Worm (Caenorhabditis elegans) whole organism, young adult: ENCODE results near the gene acdh-12.

Source experiments
- B0019.2 ChIP-seq: fragments of 200-800 bp; sonication (Bioruptor generic); conservative IDR thresholded peaks from 2 replicates; pipeline ENCODE4 v1.3.6; 2022; ENCODE audit warnings: missing genetic modification reagents, missing genetic modification characterization, missing compliant biosample characterization
- B0035.1 ChIP-seq: sonication (generic microtip); optimal IDR thresholded peaks from 2 replicates; lab custom pipeline; 2016; ENCODE audit warnings: missing genetic modification characterization, mild to moderate bottlenecking, missing compliant biosample characterization, missing genotype, missing genetic modification reagents
- B0336.3 ChIP-seq: fragments of 200-800 bp; sonication (Bioruptor generic); IDR thresholded peaks from 2 replicates; pipeline ENCODE4 v1.3.6; 2022; ENCODE audit warnings: missing genetic modification characterization, missing compliant biosample characterization
- D2030.7 ChIP-seq: fragments of 200-800 bp; sonication (Bioruptor generic); IDR thresholded peaks from 2 replicates; pipeline ENCODE4 v1.3.6; 2022; ENCODE audit warnings: missing genetic modification reagents, missing genetic modification characterization, missing compliant biosample characterization
- F33H1.4 ChIP-seq: fragments of 200-800 bp; sonication (Bioruptor generic); IDR thresholded peaks from 2 replicates; pipeline ENCODE4 v1.3.6; 2022; ENCODE audit warnings: missing genetic modification reagents, missing genetic modification characterization, missing compliant biosample characterization
- F39B2.1 ChIP-seq: fragments of 200-800 bp; sonication (Bioruptor generic); IDR thresholded peaks from 2 replicates; pipeline ENCODE4 v1.3.6; 2022; ENCODE audit warnings: missing genetic modification reagents, missing genetic modification characterization, missing compliant biosample characterization
- F57A8.1 ChIP-seq: fragments of 200-800 bp; sonication (Bioruptor generic); optimal IDR thresholded peaks from 2 replicates; lab custom pipeline; 2018; ENCODE audit warnings: mild to moderate bottlenecking, missing genetic modification characterization, moderate library complexity, missing compliant biosample characterization
- F57C9.4 ChIP-seq: sonication (generic microtip); optimal IDR thresholded peaks from 2 replicates; lab custom pipeline; 2017; ENCODE audit warnings: mild to moderate bottlenecking, missing genetic modification characterization, missing compliant biosample characterization
- T07F8.4 ChIP-seq: sonication (generic microtip); optimal IDR thresholded peaks from 2 replicates; lab custom pipeline; 2016; ENCODE audit warnings: mild to moderate bottlenecking, missing genetic modification characterization, moderate library complexity, missing compliant biosample characterization
- T26A5.8 ChIP-seq: sonication (generic microtip); optimal IDR thresholded peaks from 2 replicates; lab custom pipeline; 2016; ENCODE audit warnings: missing genetic modification characterization, missing compliant biosample characterization
- Y53F4B.3 ChIP-seq: fragments of 200-800 bp; sonication (Bioruptor generic); IDR thresholded peaks from 2 replicates; pipeline ENCODE4 v1.3.6; 2022; ENCODE audit warnings: missing genetic modification reagents, missing genetic modification characterization, missing compliant biosample characterization
- Y53G8AR.9 ChIP-seq: fragments of 200-800 bp; sonication (Bioruptor generic); conservative IDR thresholded peaks from 2 replicates; pipeline ENCODE4 v1.3.6; 2022; ENCODE audit warnings: missing genetic modification reagents, missing genetic modification characterization, missing compliant biosample characterization
- Y56A3A.18 ChIP-seq: fragments of 200-800 bp; sonication (Bioruptor generic); IDR thresholded peaks from 2 replicates; pipeline ENCODE4 v1.3.6; 2022; ENCODE audit warnings: missing genetic modification reagents, missing genetic modification characterization, missing compliant biosample characterization
- attf-5 ChIP-seq: fragments of 200-800 bp; sonication (Bioruptor generic); optimal IDR thresholded peaks from 2 replicates; lab custom pipeline; 2018; ENCODE audit warnings: mild to moderate bottlenecking, missing genetic modification characterization, missing compliant biosample characterization
- bed-1 ChIP-seq: fragments of 200-800 bp; sonication (Bioruptor generic); IDR thresholded peaks from 2 replicates; pipeline ENCODE4 v1.3.6; 2022; ENCODE audit warnings: missing genetic modification reagents, missing genetic modification characterization, missing compliant biosample characterization
- ccch-3 ChIP-seq: fragments of 200-800 bp; sonication (Bioruptor generic); optimal IDR thresholded peaks from 2 replicates; lab custom pipeline; 2018; ENCODE audit warnings: mild to moderate bottlenecking, missing genetic modification characterization, missing compliant biosample characterization
- cebp-1 ChIP-seq, 2 experiments: fragments of 200-800 bp in 1 of 2; sonication (Bioruptor generic) in 1 of 2; sonication (generic microtip) in 1 of 2; IDR thresholded peaks in 1 of 2; optimal IDR thresholded peaks in 1 of 2; 2 replicates each; pipeline versions ENCODE4 v1.3.6 to Lab custom; 2017 to 2022; ENCODE audit warnings: missing compliant biosample characterization in 2 of 2, missing genetic modification characterization in 2 of 2, mild to moderate bottlenecking in 1 of 2, missing genetic modification reagents in 1 of 2, moderate library complexity in 1 of 2
- ceh-58 ChIP-seq: fragments of 200-800 bp; sonication (Bioruptor generic); IDR thresholded peaks from 2 replicates; pipeline ENCODE4 v1.3.6; 2022; ENCODE audit warnings: missing genetic modification characterization, missing compliant biosample characterization
- die-1 ChIP-seq: sonication (generic microtip); optimal IDR thresholded peaks from 2 replicates; lab custom pipeline; 2016; ENCODE audit warnings: missing genotype, mild to moderate bottlenecking, missing genetic modification characterization, missing compliant biosample characterization
- dox-1 ChIP-seq: fragments of 200-800 bp; sonication (Bioruptor generic); IDR thresholded peaks from 2 replicates; pipeline ENCODE4 v1.3.6; 2022; ENCODE audit warnings: missing genetic modification reagents, missing genetic modification characterization, missing compliant biosample characterization
- efl-1 ChIP-seq: fragments of 150-350 bp; optimal IDR thresholded peaks from 2 replicates; lab custom pipeline; 2014; ENCODE audit warnings: missing biosample characterization, missing genetic modification reagents, missing genetic modification characterization
- gei-17 ChIP-seq: fragments of 200-800 bp; sonication (Bioruptor generic); optimal IDR thresholded peaks from 2 replicates; lab custom pipeline; 2018; ENCODE audit warnings: mild to moderate bottlenecking, missing genetic modification characterization, missing compliant biosample characterization
- hlh-12 ChIP-seq: sonication (generic microtip); optimal IDR thresholded peaks from 2 replicates; lab custom pipeline; 2016; ENCODE audit warnings: missing genetic modification characterization, missing compliant biosample characterization
- hlh-26 ChIP-seq: fragments of 200-800 bp; sonication (Bioruptor generic); conservative IDR thresholded peaks from 2 replicates; pipeline ENCODE4 v1.3.6; 2022; ENCODE audit warnings: missing genetic modification reagents, missing genetic modification characterization, missing compliant biosample characterization
- hmg-1.2 ChIP-seq: fragments of 200-800 bp; sonication (Bioruptor generic); IDR thresholded peaks from 2 replicates; pipeline ENCODE4 v1.3.6; 2022; ENCODE audit warnings: missing genetic modification reagents, missing genetic modification characterization, missing compliant biosample characterization
- lag-1 ChIP-seq: fragments of 200-800 bp; sonication (Bioruptor generic); IDR thresholded peaks from 2 replicates; pipeline ENCODE4 v1.3.6; 2022; ENCODE audit warnings: missing genetic modification reagents, missing genetic modification characterization, missing compliant biosample characterization
- let-607 ChIP-seq, 2 experiments: fragments of 200-800 bp in 1 of 2; sonication (Bioruptor generic) in 1 of 2; sonication (generic microtip) in 1 of 2; optimal IDR thresholded peaks; 2 replicates each; lab custom pipeline; 2016 to 2018; ENCODE audit warnings: mild to moderate bottlenecking in 2 of 2, missing compliant biosample characterization in 2 of 2, missing genetic modification characterization in 2 of 2, moderate library complexity in 2 of 2, missing genotype in 1 of 2
- lin-35 ChIP-seq, 3 experiments: fragments of 150-350 bp in 2 of 3; sonication (generic microtip) in 1 of 3; optimal IDR thresholded peaks; 2 replicates each; lab custom pipeline; 2014 to 2018; ENCODE audit warnings: missing biosample characterization in 3 of 3, missing genetic modification characterization in 3 of 3, missing genetic modification reagents in 3 of 3
- lin-54 ChIP-seq: fragments of 200-800 bp; sonication (Bioruptor generic); optimal IDR thresholded peaks from 2 replicates; lab custom pipeline; 2018; ENCODE audit warnings: mild to moderate bottlenecking, missing genetic modification characterization, missing compliant biosample characterization
- madf-10 ChIP-seq: sonication (generic microtip); optimal IDR thresholded peaks from 2 replicates; lab custom pipeline; 2016; ENCODE audit warnings: mild to moderate bottlenecking, missing genetic modification characterization, missing compliant biosample characterization
- madf-3 ChIP-seq: fragments of 200-800 bp; sonication (Bioruptor generic); IDR thresholded peaks from 2 replicates; pipeline ENCODE4 v1.3.6; 2022; ENCODE audit warnings: missing genetic modification reagents, missing genetic modification characterization, missing compliant biosample characterization
- madf-6 ChIP-seq: fragments of 200-800 bp; sonication (Bioruptor generic); IDR thresholded peaks from 2 replicates; pipeline ENCODE4 v1.3.6; 2022; ENCODE audit warnings: missing genetic modification reagents, missing genetic modification characterization, missing compliant biosample characterization
- madf-8 ChIP-seq: fragments of 200-800 bp; sonication (Bioruptor generic); conservative IDR thresholded peaks from 2 replicates; pipeline ENCODE4 v1.3.6; 2022; ENCODE audit warnings: missing genetic modification reagents, missing genetic modification characterization, missing compliant biosample characterization
- nhr-120 ChIP-seq: fragments of 200-800 bp; sonication (Bioruptor generic); IDR thresholded peaks from 2 replicates; pipeline ENCODE4 v1.3.6; 2022; ENCODE audit warnings: missing genetic modification characterization, missing compliant biosample characterization
- nhr-179 ChIP-seq: sonication (generic microtip); optimal IDR thresholded peaks from 2 replicates; lab custom pipeline; 2016; ENCODE audit warnings: mild to moderate bottlenecking, missing genetic modification characterization, missing compliant biosample characterization
- nhr-27 ChIP-seq: fragments of 200-800 bp; sonication (Bioruptor generic); optimal IDR thresholded peaks from 2 replicates; lab custom pipeline; 2018; ENCODE audit warnings: mild to moderate bottlenecking, missing genetic modification characterization, moderate library complexity, missing compliant biosample characterization
- nhr-80 ChIP-seq: sonication (generic microtip); optimal IDR thresholded peaks from 2 replicates; lab custom pipeline; 2016; ENCODE audit warnings: missing genetic modification characterization, missing compliant biosample characterization
- nhr-90 ChIP-seq: sonication (generic microtip); optimal IDR thresholded peaks from 2 replicates; lab custom pipeline; 2016; ENCODE audit warnings: missing genotype, mild to moderate bottlenecking, missing genetic modification characterization, missing compliant biosample characterization
- pha-4 ChIP-seq: fragments of 150-350 bp; sonication (generic microtip); optimal IDR thresholded peaks from 2 replicates; lab custom pipeline; 2014; ENCODE audit warnings: missing biosample characterization, missing genetic modification reagents, missing genetic modification characterization
- rcor-1 ChIP-seq: fragments of 200-800 bp; sonication (Bioruptor generic); IDR thresholded peaks from 2 replicates; pipeline ENCODE4 v1.3.6; 2022; ENCODE audit warnings: missing genetic modification reagents, missing genetic modification characterization, missing compliant biosample characterization
- snpc-3.4 ChIP-seq: sonication (generic microtip); optimal IDR thresholded peaks from 2 replicates; lab custom pipeline; 2017; ENCODE audit warnings: missing genetic modification characterization, mild to moderate bottlenecking, missing compliant biosample characterization, antibody characterized with exemption, moderate library complexity, missing genotype, missing genetic modification reagents
- tlf-1 ChIP-seq: fragments of 200-800 bp; sonication (Bioruptor generic); optimal IDR thresholded peaks from 2 replicates; lab custom pipeline; 2018; ENCODE audit warnings: mild to moderate bottlenecking, missing genetic modification characterization, missing compliant biosample characterization
- ztf-18 ChIP-seq: sonication (generic microtip); optimal IDR thresholded peaks from 2 replicates; lab custom pipeline; 2016; ENCODE audit warnings: missing genotype, mild to moderate bottlenecking, missing genetic modification characterization, missing compliant biosample characterization
- ztf-22 ChIP-seq: fragments of 200-800 bp; sonication (Bioruptor generic); optimal IDR thresholded peaks from 2 replicates; lab custom pipeline; 2018; ENCODE audit warnings: mild to moderate bottlenecking, missing genetic modification characterization, moderate library complexity, missing compliant biosample characterization
- ztf-25 ChIP-seq: fragments of 200-800 bp; sonication (Bioruptor generic); IDR thresholded peaks from 2 replicates; pipeline ENCODE4 v1.3.6; 2022; ENCODE audit warnings: missing genetic modification reagents, missing genetic modification characterization, missing compliant biosample characterization
- ztf-28 ChIP-seq: fragments of 200-800 bp; sonication (Bioruptor generic); IDR thresholded peaks from 2 replicates; pipeline ENCODE4 v1.3.6; 2022; ENCODE audit warnings: missing genetic modification reagents, missing genetic modification characterization, missing compliant biosample characterization
- ztf-6 ChIP-seq: fragments of 200-800 bp; sonication (Bioruptor generic); IDR thresholded peaks from 2 replicates; pipeline ENCODE4 v1.3.6; 2022; ENCODE audit warnings: missing genetic modification reagents, missing genetic modification characterization, missing compliant biosample characterization

Gene acdh-12

DNA sequence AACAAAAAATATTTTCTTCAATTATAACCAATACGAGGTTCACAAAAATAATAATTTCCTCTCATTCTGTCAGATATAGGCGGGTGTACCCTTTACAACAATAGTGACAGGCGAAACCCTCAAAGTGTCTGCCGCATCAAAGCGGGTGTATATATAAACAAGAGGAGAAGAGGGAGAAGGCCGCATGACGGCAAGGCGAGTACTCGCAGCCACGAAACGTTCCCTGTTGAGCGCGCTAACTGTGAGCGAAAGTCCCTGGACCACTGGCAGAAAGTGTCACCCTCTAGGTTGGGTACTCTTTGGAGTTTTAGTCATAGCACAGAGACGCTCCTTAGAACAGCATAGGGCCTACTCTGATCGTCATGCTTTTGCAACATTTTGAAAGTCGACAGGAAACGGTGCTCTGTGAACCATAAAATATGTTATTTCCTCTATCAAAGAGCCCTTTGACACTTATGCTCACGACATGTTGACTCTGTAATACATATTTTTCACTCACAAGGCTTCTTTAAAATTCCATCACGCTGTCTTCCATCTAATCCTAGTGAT, 4.7 kb upstream of the acdh-12 start, which contains the start of gene pcrg-1 (continued):
- TF ChIP-seq nhr-90 (tag; lab: Kevin White, UChicago): peak; percentile 90
- peak; percentile 53 for TF ChIP-seq madf-8
- TF ChIP-seq F39B2.1: 0 out of 2 replicates have a peak, but pooled peaks have one; percentile 11
- TF ChIP-seq die-1 (tag; lab: Kevin White, UChicago): peak; percentile 91
- TF ChIP-seq F57A8.1 (GFP tag; lab: Kevin White, UChicago): peak; percentile 55
- no peak for TF ChIP-seq nhr-179 (tag; lab: Kevin White, UChicago)
- TF ChIP-seq ztf-22 (GFP tag; lab: Kevin White, UChicago): peak; percentile 52
- peak; percentile 76; the same call in 1 of the 2 replicates for TF ChIP-seq hlh-26 (GFP tag; lab: Robert Waterston, UW)
- peak; percentile 70 for TF ChIP-seq attf-5 (GFP tag; lab: Kevin White, UChicago)
- no peak for TF ChIP-seq gei-17 (GFP tag; lab: Kevin White, UChicago)
- TF ChIP-seq lin-35 (GFP tag; optimal IDR thresholded peaks at IDR 0.05; lab: Kevin White, UChicago): peak in 1 of 3 experiments; percentile 59
- peak; percentile 10 for TF ChIP-seq F57C9.4 (tag; lab: Kevin White, UChicago)
- TF ChIP-seq ceh-58 (GFP tag; lab: Robert Waterston, UW): 0 out of 2 replicates have a peak, but pooled peaks have one; percentile 7
- no peak for TF ChIP-seq ccch-3 (GFP tag; lab: Kevin White, UChicago)
- peak; percentile 11 for TF ChIP-seq hlh-12 (tag; lab: Kevin White, UChicago)
- peak; percentile 74 for TF ChIP-seq T26A5.8
- peak; percentile 62 for TF ChIP-seq rcor-1 (GFP tag; lab: Robert Waterston, UW)
- no peak for TF ChIP-seq pha-4 (tag; lab: Kevin White, UChicago)
- peak; percentile 47; the same call in 1 of the 2 replicates for TF ChIP-seq ztf-6 (GFP tag; lab: Robert Waterston, UW)
- no peak for TF ChIP-seq efl-1 (GFP tag; lab: Kevin White, UChicago)
- peak; percentile 84 for TF ChIP-seq madf-3
- peak; percentile 59 for TF ChIP-seq madf-10 (tag; lab: Kevin White, UChicago)
- peak; percentile 28; the same call in 1 of the 2 replicates for TF ChIP-seq Y53F4B.3 (GFP tag; lab: Robert Waterston, UW)
- peak; percentile 81 for TF ChIP-seq madf-6 (GFP tag; lab: Robert Waterston, UW)
- peak; percentile 90 for TF ChIP-seq dox-1 (GFP tag; lab: Robert Waterston, UW)
- 0 out of 2 replicates have a peak, but pooled peaks have one; percentile 35 for TF ChIP-seq nhr-120 (GFP tag; lab: Robert Waterston, UW)
- peak; percentile 80 for TF ChIP-seq ztf-25
- peak; percentile 80 for TF ChIP-seq Y53G8AR.9
- peak; percentile 78 for TF ChIP-seq D2030.7 (GFP tag; lab: Robert Waterston, UW)
- TF ChIP-seq B0035.1 (tag; lab: Kevin White, UChicago): peak; percentile 16
- TF ChIP-seq ztf-18: peak; percentile 84
- peak; percentile 80; the same call in 1 of the 2 replicates for TF ChIP-seq bed-1 (GFP tag; lab: Robert Waterston, UW)
- peak; percentile 40 to 43 for TF ChIP-seq let-607 (tag; optimal IDR thresholded peaks at IDR 0.05; lab: Kevin White, UChicago)
- TF ChIP-seq ztf-28 (GFP tag; lab: Robert Waterston, UW): no peak
- peak; percentile 82 for TF ChIP-seq tlf-1
- TF ChIP-seq T07F8.4: peak; percentile 80
- peak; percentile 45 for TF ChIP-seq nhr-80
- TF ChIP-seq Y56A3A.18 (GFP tag; lab: Robert Waterston, UW): peak; percentile 82; the same call in 1 of the 2 replicates
- peak; percentile 92 for TF ChIP-seq hmg-1.2 (GFP tag; lab: Robert Waterston, UW)
- TF ChIP-seq lin-54 (GFP tag; lab: Kevin White, UChicago): peak; percentile 76
- peak; percentile 90 for TF ChIP-seq snpc-3.4 (tag; lab: Kevin White, UChicago)
- TF ChIP-seq lag-1 (GFP tag; lab: Robert Waterston, UW): no peak
- peak; percentile 48; the same call in 1 of the 2 replicates for TF ChIP-seq F33H1.4 (GFP tag; lab: Robert Waterston, UW)
- TF ChIP-seq B0336.3 (GFP tag; lab: Robert Waterston, UW): peak; percentile 89
- TF ChIP-seq cebp-1 (GFP tag; IDR thresholded peaks at IDR 0.05; lab: Robert Waterston, UW): peak; percentile 22; the same call in 1 of the 2 replicates
- TF ChIP-seq cebp-1 (tag; optimal IDR thresholded peaks at IDR 0.05; lab: Kevin White, UChicago): no peak
- no peak for TF ChIP-seq B0019.2 (GFP tag; lab: Robert Waterston, UW)
- peak; percentile 61 for TF ChIP-seq nhr-27
